Worm (Caenorhabditis elegans) whole organism, L1 larva: Measurements from ENCODE around the gene hlh-14.

Source experiments
- C34B4.2 ChIP-seq: sonication (generic microtip); optimal IDR thresholded peaks from 2 replicates; lab custom pipeline; 2017; ENCODE audit warnings: mild to moderate bottlenecking, missing genetic modification characterization, missing compliant biosample characterization
- Y116A8C.19 ChIP-seq: sonication (generic microtip); optimal IDR thresholded peaks from 2 replicates; lab custom pipeline; 2016; ENCODE audit warnings: missing compliant biosample characterization, missing genetic modification characterization, borderline replicate concordance
- aha-1 ChIP-seq: fragments of 150-350 bp; optimal IDR thresholded peaks from 2 replicates; lab custom pipeline; 2014; ENCODE audit warnings: missing biosample characterization, missing genetic modification characterization
- alr-1 ChIP-seq: fragments of 200-800 bp; sonication (Bioruptor generic); optimal IDR thresholded peaks from 2 replicates; lab custom pipeline; 2018; ENCODE audit warnings: borderline replicate concordance, mild to moderate bottlenecking, missing genetic modification characterization, missing compliant biosample characterization
- blmp-1 ChIP-seq: fragments of 150-350 bp; optimal IDR thresholded peaks from 2 replicates; lab custom pipeline; 2014; ENCODE audit warnings: missing biosample characterization, missing genetic modification characterization
- ceh-63 ChIP-seq: fragments of 200-800 bp; sonication (Bioruptor generic); optimal IDR thresholded peaks from 2 replicates; lab custom pipeline; 2018; ENCODE audit warnings: mild to moderate bottlenecking, missing genetic modification characterization, missing compliant biosample characterization
- ceh-82 ChIP-seq, 3 experiments: fragments of 150-350 bp in 1 of 3; sonication (generic microtip) in 2 of 3; optimal IDR thresholded peaks; 2 replicates each; lab custom pipeline; 2014 to 2017; ENCODE audit warnings: missing biosample characterization in 3 of 3, missing genetic modification characterization in 3 of 3
- ceh-90 ChIP-seq: sonication (generic microtip); optimal IDR thresholded peaks from 2 replicates; lab custom pipeline; 2016; ENCODE audit warnings: missing genetic modification characterization, missing compliant biosample characterization
- ces-1 ChIP-seq: fragments of 150-350 bp; optimal IDR thresholded peaks from 2 replicates; lab custom pipeline; 2014; ENCODE audit warnings: missing biosample characterization, missing genetic modification reagents, missing genetic modification characterization
- dpl-1 ChIP-seq, 3 experiments: fragments of 150-350 bp in 2 of 3; sonication (generic microtip) in 1 of 3; optimal IDR thresholded peaks; 2 replicates each; lab custom pipeline; 2014 to 2017; ENCODE audit warnings: missing biosample characterization in 3 of 3, missing genetic modification characterization in 3 of 3, missing genetic modification reagents in 3 of 3
- dsc-1 ChIP-seq: sonication (generic microtip); optimal IDR thresholded peaks from 2 replicates; lab custom pipeline; 2016; ENCODE audit warnings: mild to moderate bottlenecking, missing genetic modification characterization, missing compliant biosample characterization
- egl-13 ChIP-seq: sonication (generic microtip); optimal IDR thresholded peaks from 2 replicates; lab custom pipeline; 2016; ENCODE audit warnings: missing genotype, missing genetic modification reagents, missing genetic modification characterization, missing compliant biosample characterization
- elt-2 ChIP-seq: sonication (generic microtip); optimal IDR thresholded peaks from 2 replicates; lab custom pipeline; 2016; ENCODE audit warnings: missing genetic modification characterization, mild to moderate bottlenecking, inconsistent platforms, missing compliant biosample characterization, missing genetic modification reagents
- ets-5 ChIP-seq: fragments of 200-800 bp; sonication (Bioruptor generic); IDR thresholded peaks from 2 replicates; pipeline ENCODE4 v1.3.6; 2022; ENCODE audit warnings: missing genetic modification characterization, missing compliant biosample characterization
- lin-14 ChIP-seq: fragments of 200-800 bp; sonication (Bioruptor generic); optimal IDR thresholded peaks from 2 replicates; lab custom pipeline; 2018; ENCODE audit warnings: mild to moderate bottlenecking, missing genetic modification characterization, moderate library complexity, missing compliant biosample characterization
- lin-15B ChIP-seq: fragments of 150-350 bp; sonication (generic microtip); optimal IDR thresholded peaks from 3 replicates; lab custom pipeline; 2014; ENCODE audit warnings: missing biosample characterization, missing genetic modification characterization
- lsy-2 ChIP-seq, 2 experiments: fragments of 150-350 bp; optimal IDR thresholded peaks; 2 replicates each; lab custom pipeline; 2014; ENCODE audit warnings: missing biosample characterization in 2 of 2, missing genetic modification characterization in 2 of 2
- mab-9 ChIP-seq: fragments of 200-800 bp; sonication (Bioruptor generic); IDR thresholded peaks from 2 replicates; pipeline ENCODE4 v1.3.6; 2022; ENCODE audit warnings: missing genetic modification reagents, missing genetic modification characterization, missing compliant biosample characterization
- mep-1 ChIP-seq: fragments of 150-350 bp; optimal IDR thresholded peaks from 2 replicates; lab custom pipeline; 2014; ENCODE audit warnings: missing biosample characterization, missing genetic modification characterization
- nhr-19 ChIP-seq: fragments of 200-800 bp; sonication (Bioruptor generic); conservative IDR thresholded peaks from 2 replicates; pipeline ENCODE4 v1.3.6; 2022; ENCODE audit warnings: missing genetic modification characterization, missing compliant biosample characterization
- nhr-47 ChIP-seq: sonication (generic microtip); optimal IDR thresholded peaks from 2 replicates; lab custom pipeline; 2016; ENCODE audit warnings: mild to moderate bottlenecking, missing genetic modification characterization, moderate library complexity, missing compliant biosample characterization
- nhr-76 ChIP-seq: sonication (generic microtip); optimal IDR thresholded peaks from 2 replicates; lab custom pipeline; 2017; ENCODE audit warnings: missing biosample characterization, missing genetic modification characterization
- nhr-85 ChIP-seq: sonication (generic microtip); peaks from one replicate; lab custom pipeline; 2016; ENCODE audit warnings: missing genetic modification characterization, inconsistent platforms, missing compliant biosample characterization
- pqm-1 ChIP-seq: sonication (generic microtip); optimal IDR thresholded peaks from 3 replicates; lab custom pipeline; 2017; ENCODE audit warnings: missing biosample characterization, missing genetic modification characterization
- skn-1 ChIP-seq: fragments of 150-350 bp; optimal IDR thresholded peaks from 2 replicates; lab custom pipeline; 2014; ENCODE audit warnings: missing biosample characterization, missing genetic modification characterization
- sup-37 ChIP-seq: fragments of 200-800 bp; sonication (Bioruptor generic); optimal IDR thresholded peaks from 2 replicates; lab custom pipeline; 2018; ENCODE audit warnings: mild to moderate bottlenecking, missing genetic modification characterization, missing compliant biosample characterization
- unc-130 ChIP-seq: fragments of 150-350 bp; optimal IDR thresholded peaks from 2 replicates; lab custom pipeline; 2017; ENCODE audit warnings: missing biosample characterization, missing genetic modification characterization, inconsistent platforms
- unc-30 ChIP-seq: sonication (generic microtip); optimal IDR thresholded peaks from 2 replicates; lab custom pipeline; 2017; ENCODE audit warnings: missing biosample characterization, missing genetic modification characterization
- unc-86 ChIP-seq: sonication (generic microtip); optimal IDR thresholded peaks from 2 replicates; lab custom pipeline; 2016; ENCODE audit warnings: missing genetic modification characterization, missing compliant biosample characterization
- unc-98 ChIP-seq: fragments of 200-800 bp; sonication (Bioruptor generic); IDR thresholded peaks from 2 replicates; pipeline ENCODE4 v1.3.6; 2022; ENCODE audit warnings: missing genetic modification characterization, missing compliant biosample characterization
- xbp-1 ChIP-seq: sonication (generic microtip); optimal IDR thresholded peaks from 2 replicates; lab custom pipeline; 2016; ENCODE audit warnings: missing genetic modification characterization, missing compliant biosample characterization
- zip-4 ChIP-seq: fragments of 200-800 bp; sonication (Bioruptor generic); optimal IDR thresholded peaks from 2 replicates; lab custom pipeline; 2018; ENCODE audit warnings: mild to moderate bottlenecking, missing genetic modification characterization, moderate library complexity, missing compliant biosample characterization
- ztf-4 ChIP-seq: fragments of 150-350 bp; optimal IDR thresholded peaks from 2 replicates; lab custom pipeline; 2014; ENCODE audit warnings: missing biosample characterization, missing genetic modification characterization

Gene hlh-14

DNA sequence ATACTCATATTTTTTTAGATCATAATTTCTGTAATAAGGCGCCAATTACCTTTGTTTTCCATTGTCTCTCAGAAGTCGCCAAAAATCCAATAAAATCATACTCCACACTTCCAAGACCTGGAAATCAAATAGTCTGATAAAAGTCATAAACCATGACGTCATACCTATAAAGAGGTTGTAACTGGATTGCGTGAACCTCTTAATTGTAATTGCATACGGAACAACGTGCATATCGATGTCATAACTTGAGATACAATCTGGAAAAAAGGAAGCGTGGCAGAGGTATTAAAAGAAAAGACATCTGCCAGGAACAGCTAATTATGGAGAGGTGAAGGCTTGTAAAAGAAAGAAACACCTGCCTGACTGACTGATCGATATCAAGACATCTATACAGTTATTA is 6.4 kb upstream of the hlh-14 start, which contains the start of gene F10C1.9:
TSS of gene F10C1.9 (minus strand) at position 197 of the 400 bp plus-strand sequence.
- no peak for TF ChIP-seq ztf-4 (tag; lab: Kevin White, UChicago)
- TF ChIP-seq elt-2 (tag; lab: Kevin White, UChicago) = peak; percentile 0

DNA sequence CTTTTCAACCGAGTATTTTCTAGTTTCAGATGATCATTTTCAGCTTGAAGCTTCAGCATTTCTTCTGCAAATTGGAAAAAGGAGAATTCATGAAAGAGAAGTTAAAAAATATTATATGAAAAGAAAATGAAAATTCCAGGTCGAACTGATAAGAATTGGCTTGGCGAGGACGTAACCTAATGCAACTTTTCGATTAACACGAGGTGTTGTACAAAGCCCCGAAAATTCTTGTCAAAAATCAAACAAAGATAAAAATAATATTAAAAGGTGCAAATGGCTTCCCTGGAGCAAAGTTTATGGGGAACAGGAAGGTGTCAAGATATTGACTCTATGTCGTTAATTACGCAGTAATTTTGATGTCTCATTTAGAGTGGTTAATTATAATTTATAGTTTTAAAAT is 5.6 kb upstream of the hlh-14 start:
- TF ChIP-seq aha-1 (tag; lab: Kevin White, UChicago) = no peak
- no peak for TF ChIP-seq lin-14
- no peak for TF ChIP-seq dpl-1 (GFP tag; optimal IDR thresholded peaks at IDR 0.05; lab: Kevin White, UChicago)
- peak; percentile 91 for TF ChIP-seq elt-2 (tag; lab: Kevin White, UChicago)
- TF ChIP-seq, all 84 proteins: peak for 1

DNA sequence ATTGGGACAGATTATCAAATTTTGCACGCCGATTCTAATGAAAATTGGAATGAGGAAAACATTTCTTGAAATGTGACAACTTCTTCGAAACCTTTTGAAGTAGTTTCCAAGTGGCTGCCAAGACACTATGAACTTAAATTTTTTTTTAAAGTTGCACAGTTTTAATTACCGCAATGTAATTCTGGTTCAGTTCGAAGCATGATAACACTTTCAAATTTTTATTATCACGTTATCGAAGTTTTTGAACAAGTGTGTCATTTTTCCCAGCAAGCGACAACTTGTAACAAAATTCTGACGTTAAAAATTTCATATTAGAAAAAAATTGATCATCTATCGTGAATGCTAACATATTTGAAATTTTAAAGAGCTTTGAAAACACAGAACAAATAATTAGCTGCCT is 4.1 kb upstream of the hlh-14 start:
- no peak for TF ChIP-seq lsy-2 (tag; optimal IDR thresholded peaks at IDR 0.05; lab: Kevin White, UChicago)
- no peak for TF ChIP-seq nhr-19 (GFP tag; lab: Robert Waterston, UW)
- no peak for TF ChIP-seq blmp-1 (tag; lab: Kevin White, UChicago)
- no peak for TF ChIP-seq ceh-63 (GFP tag; lab: Kevin White, UChicago)
- no peak for TF ChIP-seq ets-5 (GFP tag; lab: Robert Waterston, UW)
- TF ChIP-seq nhr-76 (tag; lab: Kevin White, UChicago) = no peak
- no peak for TF ChIP-seq dsc-1 (tag; lab: Kevin White, UChicago)
- TF ChIP-seq skn-1 = no peak
- TF ChIP-seq, all 84 proteins: peak for 0

DNA sequence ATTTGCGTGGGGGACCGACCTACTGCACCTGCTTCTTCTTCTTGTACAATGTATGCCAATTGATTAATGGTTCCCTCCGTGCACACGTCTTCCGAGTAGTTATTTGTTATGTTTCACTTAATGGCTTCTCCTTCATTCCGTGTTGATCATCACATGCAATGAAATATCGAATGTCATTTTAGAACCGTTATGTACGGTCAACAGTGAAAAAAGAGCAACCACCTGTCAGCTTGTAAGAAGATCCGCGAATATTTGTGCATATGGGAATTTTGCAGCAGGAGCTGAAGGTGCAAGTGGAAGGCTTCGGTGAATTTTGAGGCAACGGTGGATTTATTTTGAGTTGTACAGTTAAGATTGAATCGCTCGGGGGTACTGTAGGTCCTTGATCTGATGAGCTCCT is 2.1 kb downstream of the hlh-14 start:
- TF ChIP-seq pqm-1 (tag; lab: Kevin White, UChicago) (no peak), Y116A8C.19 (tag; lab: Kevin White, UChicago) (no peak), mep-1 (tag; lab: Kevin White, UChicago) (no peak), C34B4.2 (tag; lab: Kevin White, UChicago) (no peak), unc-86 (tag; lab: Kevin White, UChicago) (peak; percentile 23)

DNA sequence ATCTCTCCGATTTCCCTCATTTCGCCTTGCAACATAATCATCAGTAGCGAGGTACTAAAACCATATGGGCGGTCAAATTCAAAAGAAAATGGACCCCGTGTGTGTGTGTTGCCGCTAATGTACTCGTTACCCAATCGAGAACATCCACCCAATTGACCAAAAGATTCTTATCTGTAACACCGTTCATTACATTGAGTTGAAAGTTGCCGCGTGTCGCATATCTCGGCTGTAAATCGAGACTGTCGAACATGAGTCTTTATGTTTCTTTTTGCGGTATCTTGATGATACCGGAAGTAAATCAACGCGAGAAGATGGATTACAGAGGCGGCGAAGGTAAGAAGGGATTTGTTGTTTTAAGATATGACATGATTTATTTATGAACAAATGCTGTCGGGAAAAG is 3.0 kb downstream of the hlh-14 start:
- TF ChIP-seq lin-14 (no peak), blmp-1 (tag; lab: Kevin White, UChicago) (peak; percentile 30), nhr-85 (tag; lab: Kevin White, UChicago) (peak; percentile 45)

DNA sequence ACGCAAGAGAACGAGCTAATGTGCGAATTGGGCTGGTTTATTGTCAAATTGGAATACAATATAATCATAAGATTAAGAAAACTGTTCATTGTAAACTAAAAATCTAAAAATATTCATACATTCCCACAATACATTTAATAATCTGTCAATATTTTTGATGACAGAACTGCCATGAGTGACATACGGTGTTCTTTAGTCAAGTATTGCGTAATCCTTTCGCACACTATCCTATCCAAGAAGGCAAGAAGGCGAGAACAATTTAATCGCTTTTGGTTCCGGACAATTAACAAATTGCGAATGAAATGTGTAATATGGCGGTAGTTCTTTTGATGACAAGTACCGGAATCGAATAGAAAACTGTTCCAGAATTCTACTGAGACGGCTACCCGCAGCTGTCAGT is 3.8 kb downstream of the hlh-14 start:
- no peak for TF ChIP-seq elt-2 (tag; lab: Kevin White, UChicago)
- TF ChIP-seq ces-1 (GFP tag; lab: Kevin White, UChicago) = no peak
- TF ChIP-seq zip-4 (GFP tag; lab: Kevin White, UChicago) = no peak
- TF ChIP-seq sup-37 = no peak
- no peak for TF ChIP-seq lin-15B

DNA sequence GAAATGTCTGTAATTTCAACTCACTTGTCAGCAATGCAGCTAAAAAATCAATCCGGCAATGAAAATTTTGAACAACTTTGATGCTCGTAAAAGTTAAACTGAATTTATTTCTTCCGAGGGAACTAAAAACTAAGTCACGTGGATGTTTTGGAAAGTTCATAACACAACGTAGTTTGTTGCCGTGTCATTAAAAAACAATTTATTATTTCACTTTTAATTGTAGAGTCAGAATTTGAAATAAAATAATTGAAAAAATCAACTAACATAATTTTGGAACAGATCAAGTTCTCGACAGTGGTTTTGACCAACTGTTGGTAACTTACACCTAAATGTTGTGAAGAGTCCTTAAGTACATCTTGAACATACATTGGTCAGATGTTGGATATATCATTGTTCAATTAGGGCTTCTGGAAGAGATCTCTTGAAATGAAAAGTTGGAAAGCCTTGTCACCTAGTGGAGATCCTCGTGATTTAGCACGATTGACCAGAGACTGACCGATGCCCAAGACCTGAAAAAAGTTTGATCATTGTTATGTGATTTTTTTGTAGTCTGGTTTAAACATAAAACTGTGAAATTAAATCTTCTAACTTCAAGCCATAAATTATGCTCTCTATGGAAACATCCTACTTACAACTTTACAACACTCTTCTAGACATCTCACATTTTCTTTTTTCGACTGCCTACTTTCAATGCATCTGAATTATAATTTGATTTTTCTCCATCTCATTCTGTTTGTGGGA is 8.2 kb downstream of the hlh-14 start, which contains the start of the genes C18A3.7 and C18A3.11:
TSS of gene C18A3.7 (minus strand) at position 101 of the 741 bp plus-strand sequence.
TSS of gene C18A3.11 (plus strand) at position 691 of the 741 bp plus-strand sequence.
- TF ChIP-seq xbp-1 (tag; lab: Kevin White, UChicago) = no peak
- no peak for TF ChIP-seq unc-30 (tag; lab: Kevin White, UChicago)
- TF ChIP-seq ets-5 (GFP tag; lab: Robert Waterston, UW) = no peak
- TF ChIP-seq ces-1 (GFP tag; lab: Kevin White, UChicago) = no peak
- no peak for TF ChIP-seq unc-98
- no peak for TF ChIP-seq mab-9 (GFP tag; lab: Robert Waterston, UW)
- no peak for TF ChIP-seq egl-13 (tag; lab: Kevin White, UChicago)
- TF ChIP-seq unc-130 (tag; lab: Kevin White, UChicago) = no peak
- TF ChIP-seq nhr-47 = no peak
- no peak for TF ChIP-seq alr-1 (tag; lab: Kevin White, UChicago)
- TF ChIP-seq ceh-82 (tag; optimal IDR thresholded peaks at IDR 0.05; lab: Kevin White, UChicago) = no peak
- TF ChIP-seq ceh-90 = no peak
- TF ChIP-seq skn-1 = no peak
